Worm (Caenorhabditis elegans): ENCODE measurements around the gene R10E11.6.

DNA sequence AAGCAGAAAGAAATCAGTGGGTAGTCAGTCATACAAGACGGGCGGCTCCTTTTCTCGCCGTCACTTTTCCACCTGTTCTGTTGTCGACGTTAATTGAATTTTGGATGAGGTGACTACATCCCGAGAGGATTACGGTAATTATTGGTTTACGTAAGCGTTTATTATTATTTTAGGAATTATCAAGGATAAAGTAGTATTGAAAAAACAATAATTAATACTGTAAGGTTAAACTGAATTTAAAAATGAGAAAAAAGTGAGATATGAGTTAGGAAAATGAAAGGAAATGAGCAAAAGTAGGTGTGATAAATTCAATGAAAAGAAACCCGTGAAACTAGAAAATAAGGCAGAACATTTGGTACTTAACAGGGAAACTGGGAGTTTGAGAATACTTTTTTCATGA lies 43.9 kb upstream of the R10E11.6 start, which contains the start of gene hlh-4:
- TF ChIP-seq ama-1 (optimal IDR thresholded peaks at IDR 0.05) (no peak), tbx-2 (tag; optimal IDR thresholded peaks at IDR 0.05) (no peak), nhr-77 (tag; optimal IDR thresholded peaks at IDR 0.05) (no peak), unc-62 (GFP tag; optimal IDR thresholded peaks at IDR 0.05) (no peak), nhr-237 (tag; optimal IDR thresholded peaks at IDR 0.05) (no peak), pha-4 (tag; optimal IDR thresholded peaks at IDR 0.05) (no peak), R02D3.7 (tag; optimal IDR thresholded peaks at IDR 0.05) (no peak), ztf-11 (tag; optimal IDR thresholded peaks at IDR 0.05) (no peak), jun-1 (tag; optimal IDR thresholded peaks at IDR 0.05) (no peak)

Data from whole organism, L3 larva.